Fruit fly (Drosophila melanogaster): ENCODE data around the gene CG7914.

CG7914 gene

dm6 chrX:19166152-19166935 is 26.9 kb downstream of the CG7914 start:
- no peak for TF ChIP-seq CTCF (optimal IDR thresholded peaks at IDR 0.05)
- TF ChIP-seq CG8478 (optimal IDR thresholded peaks at IDR 0.05): no peak

DNA sequence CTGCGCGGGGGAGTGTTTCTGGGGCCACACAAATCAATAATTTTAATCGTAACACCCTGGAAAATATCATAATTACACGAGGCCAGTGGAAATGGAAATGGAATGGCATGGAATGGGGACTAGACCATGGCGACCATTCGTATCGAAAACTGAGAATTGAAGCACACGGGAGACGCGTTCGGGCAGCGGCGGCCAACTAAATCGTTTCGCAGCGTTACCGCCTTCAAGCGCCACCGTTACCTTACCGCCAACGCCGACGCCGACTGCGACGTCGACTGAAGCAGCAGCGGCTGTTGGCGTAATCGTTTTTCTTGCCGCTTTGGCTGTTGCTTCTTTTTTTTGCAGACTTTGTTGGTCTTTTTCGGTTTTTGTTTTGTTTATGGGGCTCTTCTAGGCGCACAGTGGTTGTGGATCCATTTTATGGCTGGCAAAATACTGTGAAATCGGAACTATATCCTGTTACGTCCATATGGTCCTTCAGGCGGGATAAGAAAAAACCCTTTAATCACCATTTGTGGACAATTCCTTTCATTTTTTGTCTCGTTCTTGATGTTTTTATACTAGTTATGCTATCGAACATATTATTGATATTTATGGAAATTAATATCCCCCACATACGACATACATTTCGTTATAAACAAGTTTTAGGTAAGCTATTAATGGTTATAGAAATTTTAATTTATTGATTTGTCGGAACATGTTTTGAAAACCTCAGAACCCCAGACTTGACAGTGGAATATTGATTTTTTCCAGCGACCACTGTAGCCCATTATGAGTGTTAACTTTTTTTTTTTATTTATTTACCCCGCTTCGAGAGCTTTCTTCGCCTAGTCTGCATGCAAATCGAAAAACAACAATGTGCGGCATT is 27.9 kb downstream of the CG7914 start:
- TF ChIP-seq CG8478 (optimal IDR thresholded peaks at IDR 0.05) (peak; percentile 36), CTCF (optimal IDR thresholded peaks at IDR 0.05) (no peak)

- no peak for TF ChIP-seq CTCF (optimal IDR thresholded peaks at IDR 0.05)
- no peak for TF ChIP-seq CG8478 (optimal IDR thresholded peaks at IDR 0.05)
These were observed 28.5 kb downstream of the CG7914 start for dm6 chrX:19164726-19165125.

DNA sequence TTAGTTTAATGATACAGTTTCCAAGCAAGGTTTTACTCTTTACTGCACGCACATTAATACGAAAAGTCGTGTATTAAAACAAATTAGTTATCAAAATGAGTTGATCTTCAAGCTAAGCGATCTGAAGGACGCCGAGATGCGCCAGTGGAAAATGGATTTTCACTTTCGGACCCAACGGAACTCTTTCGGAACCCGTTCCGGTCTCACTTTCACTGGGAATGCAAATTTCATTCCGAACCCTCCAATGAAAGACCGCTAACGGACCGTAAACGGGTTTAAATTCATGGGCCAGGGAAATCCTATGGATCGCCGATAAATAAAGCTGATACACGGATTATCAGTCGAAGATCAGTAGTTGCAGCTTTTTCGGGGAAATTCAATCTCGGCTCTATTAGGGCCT is 29.8 kb downstream of the CG7914 start:
- TF ChIP-seq CTCF (optimal IDR thresholded peaks at IDR 0.05) (no peak), CG8478 (optimal IDR thresholded peaks at IDR 0.05) (no peak)

- TF ChIP-seq CTCF (optimal IDR thresholded peaks at IDR 0.05) (no peak), CG8478 (optimal IDR thresholded peaks at IDR 0.05) (no peak)
These were observed 30.9 kb downstream of the CG7914 start for dm6 chrX:19162249-19162914.

- TF ChIP-seq CG8478 (optimal IDR thresholded peaks at IDR 0.05): no peak
- TF ChIP-seq CTCF (optimal IDR thresholded peaks at IDR 0.05): no peak
These were observed 32.4 kb downstream of the CG7914 start for dm6 chrX:19160635-19161407.

DNA sequence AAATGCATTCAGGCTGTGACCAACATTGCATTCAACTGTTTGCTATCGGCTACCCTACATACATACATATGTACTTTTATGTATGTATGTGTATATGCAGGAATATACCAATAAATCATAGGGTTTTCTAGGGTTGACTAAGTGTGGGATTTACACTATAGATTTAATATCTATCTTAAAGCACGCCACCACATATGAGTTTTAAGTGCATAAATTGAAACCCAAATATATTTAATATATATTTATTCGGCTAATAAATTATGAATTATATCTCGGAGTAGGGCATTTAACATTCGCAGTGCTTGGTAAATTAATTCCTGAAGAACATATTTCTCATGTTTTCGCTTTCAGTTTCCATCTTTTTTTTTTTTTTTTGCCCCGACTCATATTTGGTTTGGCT is 33.3 kb downstream of the CG7914 start:
- TF ChIP-seq CG8478 (optimal IDR thresholded peaks at IDR 0.05) (no peak), CTCF (optimal IDR thresholded peaks at IDR 0.05) (no peak)

DNA sequence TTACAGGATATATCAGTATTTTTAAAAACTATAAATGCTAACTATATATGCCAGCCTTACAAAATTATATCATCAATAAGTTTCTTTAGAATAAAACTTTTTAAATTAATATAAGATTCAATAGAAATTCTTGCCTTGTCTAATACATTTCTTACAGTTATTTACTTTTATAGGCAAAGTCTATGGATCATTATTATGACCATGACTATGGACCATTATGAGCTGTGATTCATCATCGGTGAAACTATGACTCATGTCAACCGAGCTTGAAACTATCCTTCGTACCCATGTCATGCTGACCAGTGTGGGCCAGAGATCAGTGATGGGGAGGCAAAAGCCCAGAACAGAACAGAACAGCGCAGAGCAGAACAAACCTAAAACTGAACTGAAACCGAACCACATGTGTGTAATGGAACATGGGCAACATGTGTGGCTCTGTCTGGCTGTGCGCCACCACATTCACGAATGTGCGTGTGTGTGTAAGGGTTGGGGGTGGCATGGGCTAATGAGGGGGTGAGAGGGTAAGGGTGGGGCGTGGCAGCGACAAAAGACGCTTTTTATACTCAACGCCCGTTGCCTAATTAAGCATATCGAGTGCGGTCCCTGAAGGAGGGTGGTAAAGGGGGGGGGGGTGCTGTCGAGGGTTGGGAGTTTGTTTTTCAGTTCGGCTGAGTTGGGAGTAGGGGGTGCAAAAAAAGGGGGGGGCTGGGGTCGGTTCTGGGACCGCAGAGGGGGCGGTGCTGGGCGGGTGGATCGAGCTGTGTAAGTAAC is 34.5 kb downstream of the CG7914 start:
- TF ChIP-seq CG8478 (optimal IDR thresholded peaks at IDR 0.05) (no peak), CTCF (optimal IDR thresholded peaks at IDR 0.05) (no peak)

- TF ChIP-seq CTCF (optimal IDR thresholded peaks at IDR 0.05) (no peak), CG8478 (optimal IDR thresholded peaks at IDR 0.05) (no peak)
These were observed 35.8 kb downstream of the CG7914 start for dm6 chrX:19157471-19157870.

DNA sequence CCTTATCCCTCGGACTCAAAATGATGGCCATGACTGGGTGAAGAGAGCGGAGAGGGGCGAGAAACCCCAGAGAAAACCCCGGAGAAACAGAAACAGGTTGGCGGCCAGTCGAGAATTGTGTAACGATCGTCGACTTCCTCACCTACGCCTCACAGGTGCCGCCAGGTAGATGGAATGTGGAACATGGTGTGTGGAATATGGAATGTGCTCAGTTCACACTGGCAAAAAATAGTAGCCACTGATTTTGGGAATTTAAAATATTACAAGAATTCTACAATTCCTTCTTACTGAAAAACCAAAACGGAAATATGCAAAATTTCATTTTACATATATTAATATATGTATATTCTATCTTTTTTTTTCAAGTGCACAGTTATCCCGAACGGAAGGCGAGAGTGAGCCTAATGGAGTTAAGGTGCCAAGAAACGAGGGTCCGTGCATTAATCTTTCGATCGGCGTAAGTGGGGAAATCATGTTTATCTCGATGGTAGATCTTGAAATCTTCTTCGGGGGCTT is 37.3 kb downstream of the CG7914 start:
- TF ChIP-seq CG8478 (optimal IDR thresholded peaks at IDR 0.05): no peak
- TF ChIP-seq CTCF (optimal IDR thresholded peaks at IDR 0.05): no peak

- TF ChIP-seq CG8478 (optimal IDR thresholded peaks at IDR 0.05) (no peak), CTCF (optimal IDR thresholded peaks at IDR 0.05) (no peak)
These were observed 38.2 kb downstream of the CG7914 start for dm6 chrX:19154998-19155397.

DNA sequence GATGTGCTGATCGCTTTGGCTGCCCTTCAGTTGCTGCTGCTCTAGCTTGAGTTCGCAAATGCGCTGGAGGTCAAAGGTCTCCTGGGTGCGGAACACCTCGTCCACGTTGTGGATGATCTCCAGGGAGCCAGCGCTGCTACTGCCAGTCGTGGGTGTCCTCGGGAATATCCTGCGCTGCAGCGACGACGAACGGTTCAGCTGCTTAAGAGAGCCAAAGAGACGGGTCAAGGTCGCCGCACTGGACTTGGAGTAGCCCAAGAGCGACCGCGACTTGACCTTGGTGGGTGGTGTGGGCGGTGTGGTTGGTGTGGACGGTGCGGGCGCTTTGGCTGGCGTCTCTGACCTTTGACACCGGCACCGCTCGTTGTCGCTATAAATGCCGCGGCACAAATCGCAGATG is 39.0 kb downstream of the CG7914 start:
- TF ChIP-seq CG8478 (optimal IDR thresholded peaks at IDR 0.05) (no peak), CTCF (optimal IDR thresholded peaks at IDR 0.05) (no peak)

dm6 chrX:19153288-19154130 is 39.7 kb downstream of the CG7914 start:
- TF ChIP-seq CG8478 (optimal IDR thresholded peaks at IDR 0.05) (no peak), CTCF (optimal IDR thresholded peaks at IDR 0.05) (no peak)
